Worm (Caenorhabditis elegans): ENCODE results near the gene Y116A8C.33.

ce11 chrIV:17108200-17108599, 3.7 kb upstream of the Y116A8C.33 start:
- no peak for TF ChIP-seq F49E8.2 (tag; optimal IDR thresholded peaks at IDR 0.05; ENCODE audit: insufficient read depth)
- no peak for TF ChIP-seq efl-1 (GFP tag; optimal IDR thresholded peaks at IDR 0.05)
- TF ChIP-seq F37B4.10 (GFP tag; IDR thresholded peaks at IDR 0.05): no peak
- no peak for TF ChIP-seq rpc-1 (optimal IDR thresholded peaks at IDR 0.05)
- TF ChIP-seq rpc-1 (tag; optimal IDR thresholded peaks at IDR 0.05): no peak
- TF ChIP-seq attf-3 (GFP tag; conservative IDR thresholded peaks at IDR 0.05): no peak
- no peak for TF ChIP-seq unc-62 (GFP tag; optimal IDR thresholded peaks at IDR 0.05)
- no peak for TF ChIP-seq F23B12.7 (tag; optimal IDR thresholded peaks at IDR 0.05; ENCODE audit: insufficient read depth)
- TF ChIP-seq ama-1 (optimal IDR thresholded peaks at IDR 0.05): no peak
- TF ChIP-seq ama-1 (GFP tag; optimal IDR thresholded peaks at IDR 0.05): no peak
